Fruit fly (Drosophila melanogaster): ENCODE data around the gene Or9a.
A peak's percentile ranks its signal among the peaks of the same experiment; 100 is the strongest.

The Or9a gene

dm6 chrX:10463056-10463710 lies 3.7 kb upstream of the Or9a start:
- TF ChIP-seq CG8478 (optimal IDR thresholded peaks at IDR 0.05) (peak; percentile 18), CTCF (optimal IDR thresholded peaks at IDR 0.05) (peak in 1 of 2 experiments; percentile 20)

DNA sequence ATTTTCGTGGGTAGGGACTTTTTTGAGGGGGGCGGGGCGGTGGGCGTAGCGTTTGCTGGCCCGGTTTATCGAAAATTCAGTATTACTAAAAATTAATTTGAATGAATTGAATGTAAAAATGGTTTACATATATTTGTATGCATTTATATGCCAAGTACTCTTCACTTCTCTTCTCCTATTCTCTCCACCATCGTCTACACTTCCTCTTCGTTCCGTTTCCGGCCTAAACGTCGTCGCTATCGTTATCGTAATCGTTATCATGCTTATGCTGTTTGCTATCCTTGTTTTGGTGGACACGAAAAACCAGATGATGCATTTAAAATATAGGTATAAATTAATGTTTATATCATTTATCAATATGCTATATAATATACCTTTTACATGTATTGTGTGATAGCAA lies 2.5 kb upstream of the Or9a start:
- TF ChIP-seq CTCF (optimal IDR thresholded peaks at IDR 0.05) (no peak), CG8478 (optimal IDR thresholded peaks at IDR 0.05) (no peak)

- TF ChIP-seq CG8478 (optimal IDR thresholded peaks at IDR 0.05) (no peak), CTCF (optimal IDR thresholded peaks at IDR 0.05) (no peak)
Measured at dm6 chrX:10460506-10461114, 1.1 kb upstream of the Or9a start, which contains the start of gene Neb-cGP. Gene Neb-cGP (plus strand): TSS chrX:10460736.

dm6 chrX:10454795-10455194 lies 4.7 kb downstream of the Or9a start, which contains the start of gene CG32683:
Gene CG32683 (minus strand): TSS chrX:10454895.
- no peak for TF ChIP-seq CG8478 (optimal IDR thresholded peaks at IDR 0.05)
- TF ChIP-seq CTCF (optimal IDR thresholded peaks at IDR 0.05) = no peak

- no peak for TF ChIP-seq CG8478 (optimal IDR thresholded peaks at IDR 0.05)
- no peak for TF ChIP-seq CTCF (optimal IDR thresholded peaks at IDR 0.05)
Measured at dm6 chrX:10432712-10433111, 26.8 kb downstream of the Or9a start, which contains the start of gene CG12640. Gene CG12640 (minus strand): TSS chrX:10432812.

dm6 chrX:10417129-10417528 lies 42.3 kb downstream of the Or9a start, which contains the start of gene RabX2:
Gene RabX2 (plus strand): TSS chrX:10417429.
- no peak for TF ChIP-seq CG8478 (optimal IDR thresholded peaks at IDR 0.05)
- TF ChIP-seq CTCF (optimal IDR thresholded peaks at IDR 0.05) = no peak

Data from S2 (cell line).